Worm (Caenorhabditis elegans): Measurements from ENCODE around the gene pigw-1.

DNA sequence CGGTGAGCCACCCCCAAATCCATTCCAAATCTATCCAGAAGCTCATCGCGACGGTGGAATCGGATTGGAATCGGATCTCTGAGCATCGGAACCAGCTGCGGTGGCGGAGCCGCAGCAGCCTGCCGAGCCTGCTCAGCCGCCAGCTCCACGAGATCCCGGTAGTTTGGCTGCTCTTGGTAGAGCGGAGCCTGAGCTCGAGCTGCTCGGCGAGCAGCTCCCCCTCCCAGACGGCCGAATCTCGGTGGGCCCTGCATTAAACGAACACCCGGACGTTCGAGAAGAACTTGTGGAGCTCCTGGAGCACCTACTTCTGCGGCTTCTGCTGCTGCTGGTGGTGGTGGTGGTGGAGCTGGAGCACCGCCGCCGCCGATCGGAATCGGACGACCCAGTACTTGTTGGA, 19.0 kb upstream of the pigw-1 start:
- TF ChIP-seq pqm-1 (tag; optimal IDR thresholded peaks at IDR 0.05) (no peak), nhr-11 (tag; optimal IDR thresholded peaks at IDR 0.05) (no peak), lin-15B (tag; optimal IDR thresholded peaks at IDR 0.05) (no peak), blmp-1 (tag; optimal IDR thresholded peaks at IDR 0.05) (no peak), zag-1 (tag; optimal IDR thresholded peaks at IDR 0.05) (no peak), nhr-90 (tag; optimal IDR thresholded peaks at IDR 0.05; ENCODE audit: poor library complexity) (no peak), aly-2 (tag; optimal IDR thresholded peaks at IDR 0.05) (no peak)

Data from whole organism, L1 larva.